Worm (Caenorhabditis elegans): ENCODE results near the gene ZK563.7.
A peak's percentile ranks its signal among the peaks of the same experiment; 100 is the strongest.

DNA sequence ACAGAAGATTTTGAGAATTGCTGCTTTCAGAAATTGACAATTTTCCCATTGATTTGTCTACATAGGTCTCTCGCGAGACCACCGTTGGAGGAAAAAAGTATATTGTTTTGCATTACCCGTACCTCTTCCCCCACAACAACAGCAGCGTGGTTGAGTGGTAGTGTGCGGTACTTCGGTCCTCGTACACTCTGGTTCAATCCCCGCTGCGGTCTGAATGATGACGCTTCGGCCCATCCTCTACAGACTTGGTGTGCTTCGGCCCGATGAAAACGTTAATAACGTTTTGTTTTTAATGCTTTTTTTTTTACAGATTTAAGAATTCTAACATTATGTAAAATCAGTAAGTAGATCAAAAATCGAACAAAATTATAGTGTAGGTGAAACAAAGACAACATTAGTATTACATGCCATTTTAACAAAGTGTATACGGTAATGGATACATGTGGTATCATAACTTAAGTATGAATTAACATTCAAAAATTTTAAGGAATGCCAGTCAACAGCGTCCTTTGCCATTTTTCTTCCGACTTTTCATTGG lies 32.3 kb upstream of the ZK563.7 start, which contains the start of gene ZK816.3:
- peak; percentile 83 for TF ChIP-seq hmg-4 (GFP tag; optimal IDR thresholded peaks at IDR 0.05)
- peak; percentile 29 for TF ChIP-seq tra-4 (tag; optimal IDR thresholded peaks at IDR 0.05)
- TF ChIP-seq ama-1 (optimal IDR thresholded peaks at IDR 0.05): no peak
- peak; percentile 23 for TF ChIP-seq hmbx-1 (tag; optimal IDR thresholded peaks at IDR 0.05)
- TF ChIP-seq pes-1 (GFP tag; IDR thresholded peaks at IDR 0.05): peak; percentile 89
- peak; percentile 89 for TF ChIP-seq tbx-11 (GFP tag; IDR thresholded peaks at IDR 0.05)
- TF ChIP-seq ceh-36 (tag; optimal IDR thresholded peaks at IDR 0.05): peak; percentile 83
- peak; percentile 74 for TF ChIP-seq F13C5.2 (tag; optimal IDR thresholded peaks at IDR 0.05)
- TF ChIP-seq hnd-1 (tag; optimal IDR thresholded peaks at IDR 0.05): peak; percentile 60
- TF ChIP-seq ceh-13 (GFP tag; optimal IDR thresholded peaks at IDR 0.05): peak; percentile 68
- TF ChIP-seq tbx-37 (GFP tag; conservative IDR thresholded peaks at IDR 0.05): peak; percentile 72

Measured in whole organism, early embryonic.